Fruit fly (Drosophila melanogaster) whole organism: Measurements from ENCODE around the gene CG3534.

Source experiments
- CG8478 ChIP-seq: fragments of >200 bp; optimal IDR thresholded peaks from 2 replicates; lab custom pipeline; 2018; ENCODE audit warnings: inconsistent platforms
- EcR ChIP-seq, 2 experiments: fragments of >200 bp; optimal IDR thresholded peaks; 2 replicates each; lab custom pipeline; 2017; ENCODE audit warnings: missing biosample characterization in 2 of 2, missing genetic modification characterization in 2 of 2, missing genetic modification reagents in 2 of 2
- usp ChIP-seq: fragments of >200 bp; optimal IDR thresholded peaks from 2 replicates; lab custom pipeline; 2017; ENCODE audit warnings: missing biosample characterization, missing genetic modification characterization, mixed read lengths

dm6 chr3R:16969361-16970355, 26.6 kb upstream of the CG3534 start:
- TF ChIP-seq usp (GFP tag; lab: Kevin White, UChicago) (no peak), EcR (GFP tag; optimal IDR thresholded peaks at IDR 0.05; lab: Kevin White, UChicago) (no peak), CG8478 (no peak)
